Worm (Caenorhabditis elegans) whole organism, mixed stage, embryonic: ENCODE measurements around the gene ZK899.6.

ENCODE experiments used
- M03D4.4 ChIP-seq: sonication (generic microtip); optimal IDR thresholded peaks from 2 replicates; lab custom pipeline; 2017; ENCODE audit warnings: mild to moderate bottlenecking, missing genetic modification characterization, missing compliant biosample characterization
- ces-1 ChIP-seq: fragments of 150-350 bp; optimal IDR thresholded peaks from 2 replicates; lab custom pipeline; 2014; ENCODE audit warnings: missing biosample characterization, missing genetic modification reagents, missing genetic modification characterization
- ztf-11 ChIP-seq: fragments of 150-350 bp; optimal IDR thresholded peaks from 2 replicates; lab custom pipeline; 2014; ENCODE audit warnings: missing biosample characterization, missing genetic modification characterization

DNA sequence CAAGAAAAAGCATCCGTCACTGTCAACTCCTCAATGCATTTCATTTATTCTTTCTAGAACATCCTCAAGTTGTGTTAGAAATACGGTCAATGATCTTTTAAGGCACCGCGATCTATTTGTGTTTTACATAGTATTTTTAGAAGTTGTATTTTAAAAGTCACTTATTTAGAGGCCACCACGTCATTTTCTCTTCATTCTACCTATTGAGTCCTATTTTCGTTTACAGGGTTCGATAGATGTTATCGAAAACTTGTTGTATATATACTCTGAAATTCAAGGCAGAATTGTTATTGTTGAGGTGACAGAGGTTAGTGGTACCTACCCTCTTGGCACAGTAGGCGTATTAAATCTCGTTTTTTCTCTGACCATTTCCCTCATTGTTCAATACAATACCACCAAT is 46.4 kb downstream of the ZK899.6 start:
- TF ChIP-seq ztf-11 (tag; lab: Kevin White, UChicago) = no peak
- no peak for TF ChIP-seq M03D4.4 (tag; lab: Kevin White, UChicago)
- no peak for TF ChIP-seq ces-1 (GFP tag; lab: Kevin White, UChicago)
